Worm (Caenorhabditis elegans): ENCODE measurements around the gene F59A1.13.

Gene F59A1.13

ce11 chrV:17728336-17728735 is 37.5 kb upstream of the F59A1.13 start:
- TF ChIP-seq ceh-16 (tag; optimal IDR thresholded peaks at IDR 0.05): no peak
- TF ChIP-seq nhr-23 (tag; optimal IDR thresholded peaks at IDR 0.05): no peak
- TF ChIP-seq aly-2 (tag; optimal IDR thresholded peaks at IDR 0.05): no peak
- TF ChIP-seq mdl-1 (tag; optimal IDR thresholded peaks at IDR 0.05): no peak
- no peak for TF ChIP-seq ZK546.5 (tag; optimal IDR thresholded peaks at IDR 0.05)
- TF ChIP-seq fkh-2 (tag; optimal IDR thresholded peaks at IDR 0.05): no peak
- TF ChIP-seq ztf-4 (tag; optimal IDR thresholded peaks at IDR 0.05): no peak

ce11 chrV:17724704-17725103 is 33.9 kb upstream of the F59A1.13 start, which contains the start of gene fat-5:
Gene fat-5 (plus strand): TSS chrV:17725004.
- TF ChIP-seq mml-1 (tag; optimal IDR thresholded peaks at IDR 0.05) (no peak), elt-2 (tag; optimal IDR thresholded peaks at IDR 0.05) (no peak), egl-5 (tag; optimal IDR thresholded peaks at IDR 0.05) (no peak), fos-1 (tag; optimal IDR thresholded peaks at IDR 0.05) (no peak), elt-3 (tag; optimal IDR thresholded peaks at IDR 0.05) (no peak), sea-2 (GFP tag; optimal IDR thresholded peaks at IDR 0.05) (no peak), unc-39 (tag; optimal IDR thresholded peaks at IDR 0.05) (no peak), lsy-12 (tag; optimal IDR thresholded peaks at IDR 0.05) (no peak), egl-27 (tag; optimal IDR thresholded peaks at IDR 0.05) (no peak), elt-1 (tag; optimal IDR thresholded peaks at IDR 0.05) (no peak), aly-2 (tag; optimal IDR thresholded peaks at IDR 0.05) (no peak), nhr-28 (tag; optimal IDR thresholded peaks at IDR 0.05) (no peak), ama-1 (optimal IDR thresholded peaks at IDR 0.05) (no peak), nhr-237 (tag; optimal IDR thresholded peaks at IDR 0.05) (no peak), ceh-9 (tag; optimal IDR thresholded peaks at IDR 0.05) (no peak), nhr-23 (tag; optimal IDR thresholded peaks at IDR 0.05) (no peak), fkh-2 (tag; optimal IDR thresholded peaks at IDR 0.05) (no peak), daf-12 (tag; optimal IDR thresholded peaks at IDR 0.05) (no peak), mdl-1 (tag; optimal IDR thresholded peaks at IDR 0.05) (no peak), tbx-2 (tag; optimal IDR thresholded peaks at IDR 0.05) (no peak)

- TF ChIP-seq lin-15B (tag; optimal IDR thresholded peaks at IDR 0.05) (no peak), aly-2 (tag; optimal IDR thresholded peaks at IDR 0.05) (no peak), jun-1 (tag; optimal IDR thresholded peaks at IDR 0.05) (no peak), nhr-43 (tag; optimal IDR thresholded peaks at IDR 0.05; ENCODE audit: poor library complexity, severe bottlenecking) (no peak), nhr-23 (tag; optimal IDR thresholded peaks at IDR 0.05) (peak; percentile 8), elt-3 (tag; optimal IDR thresholded peaks at IDR 0.05) (no peak), eor-1 (tag; optimal IDR thresholded peaks at IDR 0.05) (no peak), unc-62 (GFP tag; optimal IDR thresholded peaks at IDR 0.05) (no peak), pha-4 (tag; optimal IDR thresholded peaks at IDR 0.05) (peak; percentile 20), fos-1 (tag; optimal IDR thresholded peaks at IDR 0.05) (no peak), pqm-1 (tag; optimal IDR thresholded peaks at IDR 0.05) (peak; percentile 58), elt-2 (tag; optimal IDR thresholded peaks at IDR 0.05) (peak; percentile 52), R02D3.7 (tag; optimal IDR thresholded peaks at IDR 0.05) (no peak), sea-2 (GFP tag; optimal IDR thresholded peaks at IDR 0.05) (no peak), skn-1 (tag; optimal IDR thresholded peaks at IDR 0.05) (no peak)
Measured at ce11 chrV:17723142-17723781, 32.4 kb upstream of the F59A1.13 start.

- TF ChIP-seq eor-1 (tag; optimal IDR thresholded peaks at IDR 0.05): no peak
- no peak for TF ChIP-seq unc-39 (tag; optimal IDR thresholded peaks at IDR 0.05)
- TF ChIP-seq ama-1 (optimal IDR thresholded peaks at IDR 0.05): no peak
- no peak for TF ChIP-seq egl-5 (tag; optimal IDR thresholded peaks at IDR 0.05)
- TF ChIP-seq lsy-12 (tag; optimal IDR thresholded peaks at IDR 0.05): no peak
- no peak for TF ChIP-seq ztf-4 (tag; optimal IDR thresholded peaks at IDR 0.05)
- TF ChIP-seq nhr-43 (tag; optimal IDR thresholded peaks at IDR 0.05; ENCODE audit: poor library complexity, severe bottlenecking): no peak
- no peak for TF ChIP-seq elt-3 (tag; optimal IDR thresholded peaks at IDR 0.05)
Measured at ce11 chrV:17722553-17722952, 31.7 kb upstream of the F59A1.13 start.

- TF ChIP-seq lin-15B (tag; optimal IDR thresholded peaks at IDR 0.05) (no peak), nhr-12 (tag; optimal IDR thresholded peaks at IDR 0.05) (no peak), nhr-28 (tag; optimal IDR thresholded peaks at IDR 0.05) (no peak), eor-1 (tag; optimal IDR thresholded peaks at IDR 0.05) (no peak), lin-39 (tag; optimal IDR thresholded peaks at IDR 0.05) (no peak), nhr-11 (tag; optimal IDR thresholded peaks at IDR 0.05) (no peak), aly-2 (tag; optimal IDR thresholded peaks at IDR 0.05) (no peak), skn-1 (tag; optimal IDR thresholded peaks at IDR 0.05) (no peak), fkh-2 (tag; optimal IDR thresholded peaks at IDR 0.05) (no peak), mdl-1 (tag; optimal IDR thresholded peaks at IDR 0.05) (no peak), nfya-1 (tag; optimal IDR thresholded peaks at IDR 0.05; ENCODE audit: insufficient read depth) (no peak), ama-1 (optimal IDR thresholded peaks at IDR 0.05) (no peak), nhr-67 (tag; optimal IDR thresholded peaks at IDR 0.05) (no peak), nhr-23 (tag; optimal IDR thresholded peaks at IDR 0.05) (no peak), ceh-28 (tag; optimal IDR thresholded peaks at IDR 0.05) (peak; percentile 19), sea-2 (GFP tag; optimal IDR thresholded peaks at IDR 0.05) (no peak), pha-4 (tag; optimal IDR thresholded peaks at IDR 0.05) (peak; percentile 47), egl-27 (tag; optimal IDR thresholded peaks at IDR 0.05) (peak; percentile 35), unc-62 (GFP tag; optimal IDR thresholded peaks at IDR 0.05) (no peak), nhr-237 (tag; optimal IDR thresholded peaks at IDR 0.05) (no peak), elt-3 (tag; optimal IDR thresholded peaks at IDR 0.05) (no peak), ztf-11 (tag; optimal IDR thresholded peaks at IDR 0.05) (no peak), elt-1 (tag; optimal IDR thresholded peaks at IDR 0.05) (no peak), hmg-11 (tag; optimal IDR thresholded peaks at IDR 0.05) (no peak), mml-1 (tag; optimal IDR thresholded peaks at IDR 0.05) (no peak), lsy-12 (tag; optimal IDR thresholded peaks at IDR 0.05) (no peak), ceh-82 (tag; optimal IDR thresholded peaks at IDR 0.05) (no peak)
Measured at ce11 chrV:17721709-17722108, 30.9 kb upstream of the F59A1.13 start.

Data from whole organism, L3 larva.